Fruit fly (Drosophila melanogaster) whole organism, embryonic: ENCODE results near the gene alphaKap4.

ENCODE experiments used
- Ada2b ChIP-seq: fragments of 200-800 bp; sonication (Bioruptor generic); IDR thresholded peaks from 2 replicates; pipeline ENCODE4 v1.3.6; 2022; ENCODE audit warnings: missing biosample characterization, missing genetic modification characterization
- Atf-2 ChIP-seq: fragments of 200-800 bp; sonication (Bioruptor generic); optimal IDR thresholded peaks from 2 replicates; lab custom pipeline; 2016; ENCODE audit warnings: missing biosample characterization, missing genetic modification characterization
- B-H2 ChIP-seq: fragments of 200-800 bp; sonication (Bioruptor generic); optimal IDR thresholded peaks from 2 replicates; lab custom pipeline; 2018; ENCODE audit warnings: missing biosample characterization, mild to moderate bottlenecking, missing genetic modification characterization
- CG10267 ChIP-seq: fragments of 200-800 bp; sonication (Bioruptor generic); optimal IDR thresholded peaks from 2 replicates; lab custom pipeline; 2018; ENCODE audit warnings: missing biosample characterization, mild to moderate bottlenecking, missing genetic modification characterization, moderate library complexity
- CG10654 ChIP-seq: fragments of 200-800 bp; sonication (Bioruptor generic); optimal IDR thresholded peaks from 2 replicates; lab custom pipeline; 2016; ENCODE audit warnings: missing biosample characterization, missing genetic modification characterization
- CG13296 ChIP-seq: fragments of 200-800 bp; sonication (Bioruptor generic); optimal IDR thresholded peaks from 3 replicates; lab custom pipeline; 2018; ENCODE audit warnings: missing biosample characterization, mild to moderate bottlenecking, missing genetic modification characterization
- CG13424 ChIP-seq: fragments of 200-800 bp; sonication (Bioruptor generic); optimal IDR thresholded peaks from 2 replicates; lab custom pipeline; 2019; ENCODE audit warnings: missing biosample characterization, mild to moderate bottlenecking, missing genetic modification characterization, moderate library complexity
- CG14710 ChIP-seq: fragments of 200-800 bp; sonication (Bioruptor generic); optimal IDR thresholded peaks from 3 replicates; lab custom pipeline; 2019; ENCODE audit warnings: missing biosample characterization, mild to moderate bottlenecking, missing genetic modification characterization, moderate library complexity
- CG14965 ChIP-seq: fragments of 200-800 bp; sonication (Bioruptor generic); optimal IDR thresholded peaks from 2 replicates; lab custom pipeline; 2016; ENCODE audit warnings: missing biosample characterization, missing genetic modification characterization, borderline replicate concordance
- CG15479 ChIP-seq: fragments of 200-800 bp; sonication (Bioruptor generic); optimal IDR thresholded peaks from 3 replicates; lab custom pipeline; 2019; ENCODE audit warnings: missing biosample characterization, mild to moderate bottlenecking, missing genetic modification characterization, moderate library complexity
- CG15696 ChIP-seq: fragments of 200-800 bp; sonication (Bioruptor generic); optimal IDR thresholded peaks from 2 replicates; lab custom pipeline; 2019; ENCODE audit warnings: missing biosample characterization, mild to moderate bottlenecking, missing genetic modification characterization, moderate library complexity
- CG1792 ChIP-seq: fragments of 200-800 bp; sonication (Bioruptor generic); optimal IDR thresholded peaks from 2 replicates; lab custom pipeline; 2016; ENCODE audit warnings: missing biosample characterization, missing genetic modification characterization
- CG33213 ChIP-seq: fragments of 200-800 bp; sonication (Bioruptor generic); optimal IDR thresholded peaks from 3 replicates; lab custom pipeline; 2016; ENCODE audit warnings: missing biosample characterization, missing genetic modification characterization
- CG4360 ChIP-seq: fragments of 200-800 bp; sonication (Bioruptor generic); IDR thresholded peaks from 2 replicates; pipeline ENCODE4 v1.3.6; 2022; ENCODE audit warnings: missing biosample characterization, missing genetic modification characterization
- CG4730 ChIP-seq: fragments of 200-800 bp; sonication (Bioruptor generic); IDR thresholded peaks from 2 replicates; pipeline ENCODE4 v1.3.6; 2022; ENCODE audit warnings: missing biosample characterization, missing genetic modification characterization
- CG4820 ChIP-seq: fragments of 200-800 bp; sonication (Bioruptor generic); optimal IDR thresholded peaks from 3 replicates; lab custom pipeline; 2016; ENCODE audit warnings: missing biosample characterization, missing genetic modification characterization
- CG8388 ChIP-seq: fragments of 200-800 bp; sonication (Bioruptor generic); optimal IDR thresholded peaks from 2 replicates; lab custom pipeline; 2019; ENCODE audit warnings: missing biosample characterization, mild to moderate bottlenecking, missing genetic modification characterization, moderate library complexity
- D19A ChIP-seq: fragments of 200-800 bp; optimal IDR thresholded peaks from 3 replicates; lab custom pipeline; 2019; ENCODE audit warnings: missing biosample characterization, mild to moderate bottlenecking, missing genetic modification characterization, moderate library complexity
- Doc2 ChIP-seq: fragments of 200-800 bp; sonication (Bioruptor generic); IDR thresholded peaks from 2 replicates; pipeline ENCODE4 v1.3.6; 2022; ENCODE audit warnings: missing biosample characterization, missing genetic modification characterization
- Gsc ChIP-seq: fragments of 200-800 bp; sonication (Bioruptor generic); IDR thresholded peaks from 2 replicates; pipeline ENCODE4 v1.3.6; 2022; ENCODE audit warnings: missing biosample characterization, missing genetic modification characterization
- Gug ChIP-seq: fragments of 200-800 bp; sonication (Bioruptor generic); IDR thresholded peaks from 4 replicates; pipeline ENCODE4 v1.3.6; 2022; ENCODE audit warnings: missing biosample characterization, missing genetic modification characterization
- Hr39 ChIP-seq: fragments of >200 bp; optimal IDR thresholded peaks from 2 replicates; lab custom pipeline; 2017
- Nf-YC ChIP-seq: fragments of 200-800 bp; optimal IDR thresholded peaks from 3 replicates; lab custom pipeline; 2019; ENCODE audit warnings: missing biosample characterization, mild to moderate bottlenecking, missing genetic modification characterization, moderate library complexity
- PHDP ChIP-seq: fragments of 200-800 bp; sonication (Bioruptor generic); optimal IDR thresholded peaks from 3 replicates; lab custom pipeline; 2018; ENCODE audit warnings: missing biosample characterization, mild to moderate bottlenecking, missing genetic modification characterization, moderate library complexity
- TFAM ChIP-seq: fragments of 200-800 bp; sonication (Bioruptor generic); optimal IDR thresholded peaks from 2 replicates; lab custom pipeline; 2017; ENCODE audit warnings: missing biosample characterization, missing genetic modification characterization, inconsistent platforms
- Trl ChIP-seq, 3 experiments: fragments of >200 bp in 2 of 3; fragments of 200-800 bp in 1 of 3; sonication (Bioruptor generic) in 1 of 3; optimal IDR thresholded peaks; 2 replicates in 1 of 3; 3 replicates in 2 of 3; lab custom pipeline; 2016 to 2017; ENCODE audit warnings: missing biosample characterization in 1 of 3, missing genetic modification characterization in 1 of 3
- Xbp1 ChIP-seq: fragments of 200-800 bp; sonication (Bioruptor generic); optimal IDR thresholded peaks from 3 replicates; lab custom pipeline; 2016; ENCODE audit warnings: missing biosample characterization, mild to moderate bottlenecking, missing genetic modification characterization
- ash1 ChIP-seq: fragments of 200-800 bp; sonication (Bioruptor generic); optimal IDR thresholded peaks from 2 replicates; lab custom pipeline; 2018; ENCODE audit warnings: missing biosample characterization, mild to moderate bottlenecking, missing genetic modification characterization
- chif ChIP-seq, 2 experiments: fragments of 200-800 bp; sonication (Bioruptor generic); optimal IDR thresholded peaks; 3 replicates each; lab custom pipeline; 2016; ENCODE audit warnings: missing biosample characterization in 2 of 2, missing genetic modification characterization in 2 of 2
- da ChIP-seq: fragments of 200-800 bp; sonication (Bioruptor generic); optimal IDR thresholded peaks from 2 replicates; lab custom pipeline; 2016; ENCODE audit warnings: missing biosample characterization, missing genetic modification characterization
- eve ChIP-seq, 2 experiments: fragments of >200 bp; optimal IDR thresholded peaks; 2 replicates each; lab custom pipeline; 2017; ENCODE audit warnings: missing biosample characterization in 2 of 2, missing genetic modification characterization in 2 of 2
- eyg ChIP-seq: fragments of 200-800 bp; sonication (Bioruptor generic); optimal IDR thresholded peaks from 3 replicates; lab custom pipeline; 2016; ENCODE audit warnings: missing biosample characterization, missing genetic modification characterization
- fd96Cb ChIP-seq: fragments of 200-800 bp; sonication (Bioruptor generic); optimal IDR thresholded peaks from 2 replicates; lab custom pipeline; 2018; ENCODE audit warnings: missing biosample characterization, mild to moderate bottlenecking, missing genetic modification characterization, moderate library complexity
- fru ChIP-seq: fragments of >200 bp; optimal IDR thresholded peaks from 2 replicates; lab custom pipeline; 2017
- gsb-n ChIP-seq: fragments of 200-800 bp; sonication (Bioruptor generic); optimal IDR thresholded peaks from 3 replicates; lab custom pipeline; 2018; ENCODE audit warnings: missing biosample characterization, mild to moderate bottlenecking, missing genetic modification characterization
- lola ChIP-seq, 3 experiments: fragments of >200 bp in 2 of 3; fragments of 200-800 bp in 1 of 3; sonication (Bioruptor generic) in 1 of 3; optimal IDR thresholded peaks; 2 replicates each; lab custom pipeline; 2017 to 2019; ENCODE audit warnings: missing biosample characterization in 3 of 3, missing genetic modification characterization in 3 of 3, mild to moderate bottlenecking in 1 of 3, moderate library complexity in 1 of 3
- lov ChIP-seq, 2 experiments: fragments of 200-800 bp in 1 of 2; fragments of >200 bp in 1 of 2; sonication (Bioruptor generic) in 1 of 2; IDR thresholded peaks in 1 of 2; optimal IDR thresholded peaks in 1 of 2; 2 replicates in 1 of 2; 3 replicates in 1 of 2; pipeline versions ENCODE4 v1.3.6 to Lab custom; 2017 to 2022; ENCODE audit warnings: missing biosample characterization in 1 of 2, missing genetic modification characterization in 1 of 2
- mld ChIP-seq: fragments of 200-800 bp; sonication (Bioruptor generic); IDR thresholded peaks from 3 replicates; pipeline ENCODE4 v1.3.6; 2022; ENCODE audit warnings: missing biosample characterization, missing genetic modification characterization; ENCODE audit not compliant: partially characterized antibody
- p53 ChIP-seq: fragments of 200-800 bp; sonication (Bioruptor generic); optimal IDR thresholded peaks from 2 replicates; lab custom pipeline; 2016; ENCODE audit warnings: missing biosample characterization, missing genetic modification characterization
- pan ChIP-seq, 4 experiments: fragments of >200 bp in 3 of 4; fragments of 200-800 bp in 1 of 4; sonication (Bioruptor generic) in 1 of 4; optimal IDR thresholded peaks in 3 of 4; IDR thresholded peaks in 1 of 4; 2 replicates each; pipeline versions ENCODE4 v1.3.6 to Lab custom; 2017 to 2022; ENCODE audit warnings: missing biosample characterization in 2 of 4, missing genetic modification characterization in 2 of 4, mixed read lengths in 1 of 4
- pfk ChIP-seq: fragments of 200-800 bp; sonication (Bioruptor generic); optimal IDR thresholded peaks from 2 replicates; lab custom pipeline; 2018; ENCODE audit warnings: missing biosample characterization, mild to moderate bottlenecking, missing genetic modification characterization, moderate library complexity
- salm ChIP-seq: fragments of 200-800 bp; sonication (Bioruptor generic); optimal IDR thresholded peaks from 2 replicates; lab custom pipeline; 2018; ENCODE audit warnings: missing biosample characterization, mild to moderate bottlenecking, missing genetic modification characterization
- sens ChIP-seq: fragments of 200-800 bp; sonication (Bioruptor generic); peaks from one replicate; lab custom pipeline; 2016; ENCODE audit warnings: missing biosample characterization, missing genetic modification characterization
- sima ChIP-seq: fragments of 200-800 bp; sonication (Bioruptor generic); optimal IDR thresholded peaks from 2 replicates; lab custom pipeline; 2016; ENCODE audit warnings: missing biosample characterization, missing genetic modification characterization
- tna ChIP-seq: fragments of 200-800 bp; sonication (Bioruptor generic); IDR thresholded peaks from 2 replicates; pipeline ENCODE4 v1.3.6; 2022; ENCODE audit warnings: missing biosample characterization, missing genetic modification characterization; ENCODE audit not compliant: partially characterized antibody
- toy ChIP-seq: fragments of 200-800 bp; sonication (Bioruptor generic); IDR thresholded peaks from 2 replicates; pipeline ENCODE4 v1.3.6; 2022; ENCODE audit warnings: missing biosample characterization, missing genetic modification characterization
- wek ChIP-seq: fragments of 200-800 bp; sonication (Bioruptor generic); optimal IDR thresholded peaks from 3 replicates; lab custom pipeline; 2018; ENCODE audit warnings: missing biosample characterization, mild to moderate bottlenecking, missing genetic modification characterization, moderate library complexity

Gene alphaKap4

DNA sequence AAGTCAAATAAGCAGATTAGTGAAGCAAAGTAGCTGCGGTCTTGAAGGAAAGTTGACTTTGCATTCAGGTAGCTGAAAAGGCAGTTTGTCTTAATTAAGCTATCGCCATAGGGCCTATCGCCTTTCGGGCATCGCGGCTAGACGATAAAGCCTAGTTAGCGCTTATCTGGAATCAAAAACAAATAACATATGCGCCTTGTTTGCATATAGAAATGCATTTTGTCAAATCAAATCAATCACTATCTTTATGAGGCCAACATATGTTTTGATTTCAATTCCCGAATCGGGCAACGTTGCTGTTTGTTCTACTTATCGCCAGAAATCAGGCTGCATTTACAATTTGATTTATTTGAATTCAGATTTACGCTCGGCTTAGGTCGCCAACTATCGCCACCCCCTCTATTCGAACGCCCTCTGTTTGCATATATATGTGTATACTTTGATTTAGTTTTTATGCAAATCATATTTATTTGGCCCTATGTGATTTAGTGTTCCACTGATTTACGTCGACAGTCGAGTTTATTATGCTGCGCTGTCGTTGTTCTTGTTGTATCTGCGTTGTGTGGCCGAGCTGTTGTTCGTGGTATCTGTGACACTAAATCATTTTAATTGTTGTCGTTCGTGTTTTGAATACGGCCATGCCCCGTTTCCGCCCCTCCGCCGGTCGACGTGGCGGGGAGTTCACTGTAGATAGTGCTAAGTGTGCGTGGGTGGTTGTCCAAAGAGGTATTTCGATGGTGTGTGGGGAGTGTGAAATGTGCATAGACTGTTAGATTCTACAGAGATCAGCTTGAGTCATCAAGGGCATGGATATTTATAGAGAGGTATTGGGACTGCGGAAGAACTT, 36.0 kb downstream of the alphaKap4 start (continued):
- TF ChIP-seq CG10654 (GFP tag; lab: Kevin White, UChicago) = peak; percentile 48
- TF ChIP-seq Nf-YC (tag; lab: Kevin White, UChicago) = no peak
- TF ChIP-seq eve (GFP tag; optimal IDR thresholded peaks at IDR 0.05; lab: Kevin White, UChicago) = peak in 1 of 2 experiments; percentile 76
- TF ChIP-seq Xbp1 = no peak
- peak; percentile 32 for TF ChIP-seq CG13424
- TF ChIP-seq Gsc (GFP tag; lab: Robert Waterston, UW) = no peak
- peak; percentile 8 for TF ChIP-seq CG10267
- peak; percentile 26 for TF ChIP-seq CG4820 (GFP tag; lab: Kevin White, UChicago)
- TF ChIP-seq PHDP (tag; lab: Kevin White, UChicago) = peak; percentile 42
- peak; percentile 35 for TF ChIP-seq D19A (tag; lab: Kevin White, UChicago)
- TF ChIP-seq gsb-n (tag; lab: Kevin White, UChicago) = peak; percentile 49
- no peak for TF ChIP-seq toy
- TF ChIP-seq lov (optimal IDR thresholded peaks at IDR 0.05; lab: Kevin White, UChicago) = no peak
- TF ChIP-seq lov (GFP tag; IDR thresholded peaks at IDR 0.05; lab: Robert Waterston, UW) = 0 out of 3 replicates have a peak, but pooled peaks have one; percentile 79
- no peak for TF ChIP-seq Gug (GFP tag; lab: Robert Waterston, UW)
- no peak for TF ChIP-seq pan (optimal IDR thresholded peaks at IDR 0.05; lab: Kevin White, UChicago)
- no peak for TF ChIP-seq pan (GFP tag; optimal IDR thresholded peaks at IDR 0.05 in 1 of 2, IDR thresholded peaks at IDR 0.05 in 1 of 2)
- TF ChIP-seq CG14710 = peak; percentile 54
- TF ChIP-seq Hr39 (lab: Kevin White, UChicago) = no peak
- peak; percentile 97 for TF ChIP-seq sens
- peak; percentile 6 for TF ChIP-seq CG8388
- TF ChIP-seq fd96Cb (tag; lab: Kevin White, UChicago) = peak; percentile 17
- TF ChIP-seq Ada2b = no peak
- peak; percentile 7 for TF ChIP-seq CG13296 (GFP tag; lab: Kevin White, UChicago)
- TF ChIP-seq CG4360 (GFP tag; lab: Robert Waterston, UW) = 0 out of 2 replicates have a peak, but pooled peaks have one; percentile 32
- peak; percentile 48 for TF ChIP-seq wek (GFP tag; lab: Kevin White, UChicago)
- TF ChIP-seq ash1 (GFP tag; lab: Kevin White, UChicago) = no peak
- peak; percentile 68 for TF ChIP-seq salm
- TF ChIP-seq p53 (GFP tag; lab: Kevin White, UChicago) = no peak
- TF ChIP-seq CG15479 (GFP tag; lab: Kevin White, UChicago) = peak; percentile 76
- TF ChIP-seq fru = no peak
- TF ChIP-seq sima (GFP tag; lab: Kevin White, UChicago) = no peak
- TF ChIP-seq mld (GFP tag; lab: Robert Waterston, UW) = no peak
- TF ChIP-seq Atf-2 = peak; percentile 22
- peak; percentile 3 for TF ChIP-seq da
- peak in 1 of 3 experiments; percentile 65 for TF ChIP-seq lola (GFP tag; optimal IDR thresholded peaks at IDR 0.05; lab: Kevin White, UChicago)
- peak; percentile 6 for TF ChIP-seq TFAM (GFP tag; lab: Kevin White, UChicago)
- no peak for TF ChIP-seq tna (GFP tag; lab: Robert Waterston, UW)
- peak; percentile 69 for TF ChIP-seq CG33213
- TF ChIP-seq CG14965 (GFP tag; lab: Kevin White, UChicago) = peak; percentile 28
- no peak for TF ChIP-seq Doc2
- TF ChIP-seq CG1792 = peak; percentile 59
- peak; percentile 85 for TF ChIP-seq CG15696 (tag; lab: Kevin White, UChicago)
- TF ChIP-seq pfk = no peak
- no peak for TF ChIP-seq B-H2 (GFP tag; lab: Kevin White, UChicago)
- TF ChIP-seq CG4730 = no peak
- TF ChIP-seq Trl (optimal IDR thresholded peaks at IDR 0.05; lab: Kevin White, UChicago) = no peak
- TF ChIP-seq Trl (GFP tag; optimal IDR thresholded peaks at IDR 0.05; lab: Kevin White, UChicago) = peak; percentile 25
- peak; percentile 49 to 53 for TF ChIP-seq chif (GFP tag; optimal IDR thresholded peaks at IDR 0.05; lab: Kevin White, UChicago)
- peak; percentile 4 for TF ChIP-seq eyg (GFP tag; lab: Kevin White, UChicago)
